Worm (Caenorhabditis elegans) whole organism, L2 larva: Measurements from ENCODE around the gene K02C4.5.

Experiments
- lin-39 ChIP-seq: fragments of 150-350 bp; optimal IDR thresholded peaks from 2 replicates; lab custom pipeline; 2014; ENCODE audit warnings: missing biosample characterization, missing genetic modification reagents, missing genetic modification characterization
- nhr-11 ChIP-seq: fragments of 150-350 bp; optimal IDR thresholded peaks from 2 replicates; lab custom pipeline; 2014; ENCODE audit warnings: missing biosample characterization, missing genetic modification characterization
- nhr-23 ChIP-seq: fragments of 150-350 bp; optimal IDR thresholded peaks from 2 replicates; lab custom pipeline; 2014; ENCODE audit warnings: missing biosample characterization, missing genetic modification reagents, missing genetic modification characterization
- ztf-4 ChIP-seq: fragments of 150-350 bp; optimal IDR thresholded peaks from 2 replicates; lab custom pipeline; 2014; ENCODE audit warnings: missing biosample characterization, missing genetic modification characterization

- TF ChIP-seq nhr-23 (tag; lab: Kevin White, UChicago) = no peak
- TF ChIP-seq nhr-11 (tag; lab: Kevin White, UChicago) = peak; percentile 9
- no peak for TF ChIP-seq ztf-4
- TF ChIP-seq lin-39 (tag; lab: Kevin White, UChicago) = no peak
Measured at ce11 chrII:8075324-8075810, 2.9 kb upstream of the K02C4.5 start, which contains the start of gene K02C4.2.
